Worm (Caenorhabditis elegans): ENCODE data around the gene ima-1.

Gene ima-1

DNA sequence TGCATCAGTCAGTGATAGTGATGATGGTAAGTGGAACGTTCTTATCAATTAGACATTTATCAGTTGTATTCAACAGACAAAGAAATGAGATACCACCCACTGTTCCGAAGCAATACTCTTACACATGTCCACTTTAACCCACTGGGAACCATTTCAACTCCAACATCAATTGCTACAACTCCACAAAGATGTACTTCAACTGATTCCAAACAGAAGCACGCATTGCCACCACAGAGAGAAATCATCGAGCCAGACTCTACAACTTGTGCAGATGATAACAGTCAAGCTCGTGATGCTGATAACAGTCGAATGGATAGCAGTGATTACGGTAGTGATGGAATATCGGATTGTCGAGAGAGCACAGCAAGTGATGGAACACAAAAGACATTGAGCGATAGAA lies 3.6 kb upstream of the ima-1 start:
- TF ChIP-seq drap-1 (GFP tag; optimal IDR thresholded peaks at IDR 0.05) (no peak), nhr-28 (tag; optimal IDR thresholded peaks at IDR 0.05) (no peak), unc-120 (tag; optimal IDR thresholded peaks at IDR 0.05; ENCODE audit: poor library complexity, severe bottlenecking) (no peak), bed-3 (GFP tag; optimal IDR thresholded peaks at IDR 0.05) (no peak), sem-2 (GFP tag; optimal IDR thresholded peaks at IDR 0.05) (no peak), cnd-1 (tag; optimal IDR thresholded peaks at IDR 0.05) (no peak), ceh-83 (GFP tag; optimal IDR thresholded peaks at IDR 0.05) (no peak), elt-1 (tag; optimal IDR thresholded peaks at IDR 0.05; ENCODE audit: borderline replicate concordance, insufficient read depth) (no peak), sptf-1 (tag; optimal IDR thresholded peaks at IDR 0.05) (no peak), unc-62 (GFP tag; optimal IDR thresholded peaks at IDR 0.05) (no peak), unc-39 (tag; optimal IDR thresholded peaks at IDR 0.05) (no peak), elt-3 (tag; optimal IDR thresholded peaks at IDR 0.05) (no peak), blmp-1 (tag; optimal IDR thresholded peaks at IDR 0.05) (no peak), mls-2 (tag; optimal IDR thresholded peaks at IDR 0.05) (no peak), ztf-11 (tag; optimal IDR thresholded peaks at IDR 0.05) (no peak), zip-8 (tag; optimal IDR thresholded peaks at IDR 0.05) (no peak), lsy-2 (tag; optimal IDR thresholded peaks at IDR 0.05) (no peak)

DNA sequence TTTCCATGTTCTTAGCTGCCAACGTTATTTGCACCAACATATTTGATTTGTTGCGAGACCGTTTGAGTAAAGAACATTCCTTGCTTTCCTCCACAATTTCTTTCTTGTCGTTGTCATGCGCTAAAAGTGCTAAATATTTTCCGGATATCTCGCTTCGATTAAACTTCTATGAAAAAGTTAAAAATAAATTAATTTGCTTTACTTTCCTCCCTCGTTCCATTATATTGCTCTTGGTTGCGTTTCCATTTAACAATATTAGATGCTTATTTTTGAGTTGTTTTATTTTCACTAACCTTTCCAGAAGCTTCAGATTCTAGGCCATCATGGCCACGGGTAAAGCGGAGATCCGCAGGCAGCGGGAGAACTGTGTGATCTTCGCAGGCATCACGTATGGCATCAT lies 2.1 kb downstream of the ima-1 start, which contains the start of gene pgap-1:
pgap-1 (plus strand) TSS at position 301 of the 400 bp plus-strand sequence.
- TF ChIP-seq pha-4 (tag; optimal IDR thresholded peaks at IDR 0.05) (no peak), mep-1 (tag; optimal IDR thresholded peaks at IDR 0.05) (no peak), ceh-83 (GFP tag; optimal IDR thresholded peaks at IDR 0.05) (no peak), mab-5 (tag; optimal IDR thresholded peaks at IDR 0.05) (no peak), tbx-8 (GFP tag; optimal IDR thresholded peaks at IDR 0.05) (no peak), unc-62 (GFP tag; optimal IDR thresholded peaks at IDR 0.05) (no peak), drap-1 (GFP tag; optimal IDR thresholded peaks at IDR 0.05) (no peak), ces-1 (GFP tag; optimal IDR thresholded peaks at IDR 0.05) (no peak), unc-39 (tag; optimal IDR thresholded peaks at IDR 0.05) (no peak), ham-2 (GFP tag; optimal IDR thresholded peaks at IDR 0.05) (no peak), snpc-4 (tag; optimal IDR thresholded peaks at IDR 0.05) (no peak), ztf-11 (tag; optimal IDR thresholded peaks at IDR 0.05) (no peak), elt-1 (tag; optimal IDR thresholded peaks at IDR 0.05; ENCODE audit: borderline replicate concordance, insufficient read depth) (no peak), unc-120 (tag; optimal IDR thresholded peaks at IDR 0.05; ENCODE audit: poor library complexity, severe bottlenecking) (no peak), nhr-76 (tag; optimal IDR thresholded peaks at IDR 0.05) (no peak)

DNA sequence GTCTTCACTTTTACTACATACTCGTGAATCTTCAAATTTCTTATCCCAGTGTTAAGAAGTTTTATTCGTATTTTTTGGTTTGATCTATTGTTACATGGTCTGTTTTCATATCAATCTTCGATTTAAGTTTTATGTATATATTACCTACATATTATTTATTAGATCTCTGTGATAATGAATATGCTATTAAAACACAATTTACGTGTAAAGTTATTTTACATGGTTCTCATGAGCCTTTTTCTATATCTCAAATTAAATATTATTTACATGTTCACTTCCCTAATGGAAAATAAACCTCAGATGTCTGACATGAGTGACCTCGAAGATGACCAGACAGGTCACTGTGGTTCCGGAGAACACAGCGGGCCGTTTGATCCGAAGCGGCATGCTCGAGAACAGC lies 5.1 kb downstream of the ima-1 start, which contains the start of gene mxl-1:
mxl-1 (plus strand) TSS at position 301 of the 400 bp plus-strand sequence.
- TF ChIP-seq mep-1 (tag; optimal IDR thresholded peaks at IDR 0.05) (no peak), ham-2 (GFP tag; optimal IDR thresholded peaks at IDR 0.05) (no peak), sptf-1 (tag; optimal IDR thresholded peaks at IDR 0.05) (no peak)

DNA sequence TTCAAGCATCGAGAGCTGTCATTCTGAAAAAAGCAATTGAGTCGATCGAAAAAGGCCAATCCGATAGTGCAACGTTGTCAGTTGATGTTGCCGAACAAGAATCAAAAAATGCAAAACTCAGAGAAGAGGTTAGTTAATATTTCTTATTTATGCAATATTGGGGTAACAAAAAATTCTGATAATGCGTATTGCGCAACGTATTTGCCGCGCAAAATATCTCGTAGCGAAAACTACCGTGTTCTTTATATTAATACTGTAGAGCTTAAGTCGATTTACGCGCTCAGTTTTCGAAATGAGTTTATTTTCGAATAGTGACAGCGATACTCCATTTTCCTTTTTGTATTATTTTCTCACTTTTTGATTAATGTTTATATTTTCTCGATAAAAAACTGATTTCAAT lies 5.6 kb downstream of the ima-1 start:
- TF ChIP-seq elt-3 (tag; optimal IDR thresholded peaks at IDR 0.05) (no peak), nhr-28 (tag; optimal IDR thresholded peaks at IDR 0.05) (no peak), zip-8 (tag; optimal IDR thresholded peaks at IDR 0.05) (peak; percentile 59), unc-39 (tag; optimal IDR thresholded peaks at IDR 0.05) (no peak), lin-13 (tag; optimal IDR thresholded peaks at IDR 0.05) (no peak), drap-1 (GFP tag; optimal IDR thresholded peaks at IDR 0.05) (no peak)

DNA sequence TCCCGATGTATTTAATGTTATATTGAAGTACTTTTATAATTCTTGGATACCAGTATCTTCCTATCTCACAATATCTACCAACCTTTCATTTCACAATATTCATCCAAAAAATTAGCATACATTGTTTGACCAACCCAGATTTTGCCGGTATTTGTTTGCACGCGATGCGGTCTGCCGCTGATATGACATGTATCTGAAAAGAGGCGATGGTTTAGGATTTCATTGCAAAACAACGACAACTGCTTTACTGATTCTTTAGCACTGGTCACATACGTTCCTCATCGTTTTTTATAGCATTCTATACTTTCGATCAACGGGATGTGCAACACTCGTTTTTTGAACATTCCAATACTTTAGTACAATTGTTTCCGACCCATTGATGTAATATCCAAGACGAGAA lies 8.4 kb downstream of the ima-1 start, which contains the start of gene mam-4:
mam-4 (plus strand) TSS at position 301 of the 400 bp plus-strand sequence.
- TF ChIP-seq blmp-1 (tag; optimal IDR thresholded peaks at IDR 0.05): no peak
- TF ChIP-seq cnd-1 (tag; optimal IDR thresholded peaks at IDR 0.05): no peak

DNA sequence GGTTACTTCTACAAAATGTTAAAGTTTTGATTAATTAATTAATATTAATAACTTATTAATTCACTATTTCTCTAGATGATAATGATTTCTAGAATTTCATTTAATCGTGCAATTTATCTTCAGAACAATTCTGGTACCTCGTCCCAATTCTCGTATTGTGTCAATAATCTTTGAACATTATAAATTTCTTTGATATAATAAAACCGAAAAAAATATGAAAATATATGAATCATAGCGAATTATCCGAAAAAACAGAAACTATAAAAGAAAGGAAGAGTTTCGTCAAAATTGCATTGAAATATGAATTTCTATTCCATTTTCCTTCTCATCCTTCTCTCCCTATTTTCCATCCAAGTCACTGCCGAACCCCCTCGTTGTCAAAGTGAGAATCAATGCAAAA lies 11.3 kb downstream of the ima-1 start, which contains the start of gene T19B10.12:
T19B10.12 (plus strand) TSS at position 301 of the 400 bp plus-strand sequence.
- TF ChIP-seq pha-4 (tag; optimal IDR thresholded peaks at IDR 0.05) (no peak), ztf-11 (tag; optimal IDR thresholded peaks at IDR 0.05) (no peak), nhr-2 (tag; optimal IDR thresholded peaks at IDR 0.05) (no peak), mep-1 (tag; optimal IDR thresholded peaks at IDR 0.05) (no peak), lsy-2 (tag; optimal IDR thresholded peaks at IDR 0.05) (no peak), cnd-1 (tag; optimal IDR thresholded peaks at IDR 0.05) (no peak), ham-2 (GFP tag; optimal IDR thresholded peaks at IDR 0.05) (no peak), nhr-12 (tag; optimal IDR thresholded peaks at IDR 0.05) (no peak), nhr-237 (tag; optimal IDR thresholded peaks at IDR 0.05) (no peak), unc-120 (tag; optimal IDR thresholded peaks at IDR 0.05; ENCODE audit: poor library complexity, severe bottlenecking) (no peak), sem-2 (GFP tag; optimal IDR thresholded peaks at IDR 0.05) (no peak), sptf-1 (tag; optimal IDR thresholded peaks at IDR 0.05) (no peak), ces-1 (GFP tag; optimal IDR thresholded peaks at IDR 0.05) (no peak), mab-5 (tag; optimal IDR thresholded peaks at IDR 0.05) (no peak), flh-1 (GFP tag; optimal IDR thresholded peaks at IDR 0.05) (no peak)
